Fruit fly (Drosophila melanogaster) whole organism, embryonic: ENCODE results near the gene CG3679.

Experiments
- Atf6 ChIP-seq: fragments of 200-800 bp; sonication (Bioruptor generic); IDR thresholded peaks from 2 replicates; pipeline ENCODE4 v1.3.6; 2022; ENCODE audit warnings: missing biosample characterization, missing genetic modification characterization
- B-H1 ChIP-seq: fragments of 200-800 bp; sonication (Bioruptor generic); IDR thresholded peaks from 3 replicates; pipeline ENCODE4 v1.3.6; 2022; ENCODE audit warnings: missing biosample characterization, missing genetic modification characterization
- CG10366 ChIP-seq: fragments of 200-800 bp; sonication (Bioruptor generic); IDR thresholded peaks from 2 replicates; pipeline ENCODE4 v1.3.6; 2022; ENCODE audit warnings: missing biosample characterization, missing genetic modification characterization
- CG10565 ChIP-seq: fragments of 200-800 bp; sonication (Bioruptor generic); optimal IDR thresholded peaks from 3 replicates; lab custom pipeline; 2016; ENCODE audit warnings: missing biosample characterization, mild to moderate bottlenecking, missing genetic modification characterization
- CG11085 ChIP-seq: fragments of 200-800 bp; sonication (Bioruptor generic); IDR thresholded peaks from 2 replicates; pipeline ENCODE4 v1.3.6; 2022; ENCODE audit warnings: missing biosample characterization, missing genetic modification characterization
- CG11504 ChIP-seq: fragments of 200-800 bp; sonication (Bioruptor generic); optimal IDR thresholded peaks from 3 replicates; lab custom pipeline; 2019; ENCODE audit warnings: missing biosample characterization, mild to moderate bottlenecking, missing genetic modification characterization, moderate library complexity
- CG12942 ChIP-seq: fragments of 200-800 bp; sonication (Bioruptor generic); optimal IDR thresholded peaks from 3 replicates; lab custom pipeline; 2016; ENCODE audit warnings: missing biosample characterization, missing genetic modification characterization
- CG13287 ChIP-seq: fragments of 200-800 bp; sonication (Bioruptor generic); IDR thresholded peaks from 2 replicates; pipeline ENCODE4 v1.3.6; 2022; ENCODE audit warnings: missing biosample characterization, missing genetic modification characterization; ENCODE audit not compliant: partially characterized antibody
- CG13296 ChIP-seq: fragments of 200-800 bp; sonication (Bioruptor generic); optimal IDR thresholded peaks from 3 replicates; lab custom pipeline; 2018; ENCODE audit warnings: missing biosample characterization, mild to moderate bottlenecking, missing genetic modification characterization
- CG14710 ChIP-seq: fragments of 200-800 bp; sonication (Bioruptor generic); optimal IDR thresholded peaks from 3 replicates; lab custom pipeline; 2019; ENCODE audit warnings: missing biosample characterization, mild to moderate bottlenecking, missing genetic modification characterization, moderate library complexity
- CG15269 ChIP-seq: fragments of 200-800 bp; sonication (Bioruptor generic); optimal IDR thresholded peaks from 2 replicates; lab custom pipeline; 2018; ENCODE audit warnings: missing biosample characterization, mild to moderate bottlenecking, missing genetic modification characterization, moderate library complexity
- CG16863 ChIP-seq: fragments of 200-800 bp; sonication (Bioruptor generic); optimal IDR thresholded peaks from 3 replicates; lab custom pipeline; 2016; ENCODE audit warnings: missing biosample characterization, missing genetic modification characterization
- CG17385 ChIP-seq: fragments of 200-800 bp; sonication (Bioruptor generic); optimal IDR thresholded peaks from 3 replicates; lab custom pipeline; 2018; ENCODE audit warnings: missing biosample characterization, mild to moderate bottlenecking, missing genetic modification characterization
- CG17568 ChIP-seq: fragments of 200-800 bp; sonication (Bioruptor generic); optimal IDR thresholded peaks from 2 replicates; lab custom pipeline; 2018; ENCODE audit warnings: missing biosample characterization, mild to moderate bottlenecking, missing genetic modification characterization, moderate library complexity
- CG1832 ChIP-seq: fragments of 200-800 bp; sonication (Bioruptor generic); optimal IDR thresholded peaks from 2 replicates; lab custom pipeline; 2017; ENCODE audit warnings: missing biosample characterization, mild to moderate bottlenecking, missing genetic modification characterization, inconsistent platforms
- CG2875 ChIP-seq: fragments of 200-800 bp; sonication (Bioruptor generic); optimal IDR thresholded peaks from 2 replicates; lab custom pipeline; 2017; ENCODE audit warnings: missing biosample characterization, mild to moderate bottlenecking, missing genetic modification characterization, missing genetic modification reagents
- CG32772 ChIP-seq: fragments of 200-800 bp; sonication (Bioruptor generic); IDR thresholded peaks from 2 replicates; pipeline ENCODE4 v1.3.6; 2022; ENCODE audit warnings: missing biosample characterization, missing genetic modification characterization
- CG34224 ChIP-seq: fragments of 200-800 bp; sonication (Bioruptor generic); IDR thresholded peaks from 3 replicates; pipeline ENCODE4 v1.3.6; 2022; ENCODE audit warnings: missing biosample characterization, missing genetic modification characterization; ENCODE audit not compliant: partially characterized antibody
- CG4854 ChIP-seq: fragments of 200-800 bp; sonication (Bioruptor generic); optimal IDR thresholded peaks from 2 replicates; lab custom pipeline; 2016; ENCODE audit warnings: missing biosample characterization, missing genetic modification characterization, inconsistent platforms
- CG6683 ChIP-seq: fragments of 200-800 bp; sonication (Bioruptor generic); optimal IDR thresholded peaks from 2 replicates; lab custom pipeline; 2017; ENCODE audit warnings: missing biosample characterization, mild to moderate bottlenecking, missing genetic modification characterization, missing genetic modification reagents
- CG8281 ChIP-seq: fragments of 200-800 bp; sonication (Bioruptor generic); optimal IDR thresholded peaks from 2 replicates; lab custom pipeline; 2018; ENCODE audit warnings: missing biosample characterization, mild to moderate bottlenecking, missing genetic modification characterization, moderate library complexity
- Dad ChIP-seq: fragments of 200-800 bp; sonication (Bioruptor generic); optimal IDR thresholded peaks from 3 replicates; lab custom pipeline; 2016; ENCODE audit warnings: missing biosample characterization, missing genetic modification characterization
- Dip3 ChIP-seq: fragments of 200-800 bp; sonication (Bioruptor generic); optimal IDR thresholded peaks from 3 replicates; lab custom pipeline; 2016; ENCODE audit warnings: missing biosample characterization, missing genetic modification characterization
- Eip74EF ChIP-seq, 2 experiments: fragments of 200-800 bp in 1 of 2; fragments of >200 bp in 1 of 2; sonication (Bioruptor generic) in 1 of 2; optimal IDR thresholded peaks; 2 replicates each; lab custom pipeline; 2017 to 2019; ENCODE audit warnings: missing biosample characterization in 2 of 2, missing genetic modification characterization in 2 of 2, mild to moderate bottlenecking in 1 of 2, moderate library complexity in 1 of 2
- Hr51 ChIP-seq, 2 experiments: fragments of 200-800 bp; sonication (Bioruptor generic); optimal IDR thresholded peaks; 2 replicates in 1 of 2; 3 replicates in 1 of 2; lab custom pipeline; 2016 to 2018; ENCODE audit warnings: missing biosample characterization in 2 of 2, missing genetic modification characterization in 2 of 2, mild to moderate bottlenecking in 1 of 2, moderate library complexity in 1 of 2
- Meics ChIP-seq: fragments of 200-800 bp; sonication (Bioruptor generic); optimal IDR thresholded peaks from 2 replicates; lab custom pipeline; 2017; ENCODE audit warnings: missing biosample characterization, mild to moderate bottlenecking, missing genetic modification characterization
- Nf-YC ChIP-seq: fragments of 200-800 bp; optimal IDR thresholded peaks from 3 replicates; lab custom pipeline; 2019; ENCODE audit warnings: missing biosample characterization, mild to moderate bottlenecking, missing genetic modification characterization, moderate library complexity
- NfI ChIP-seq: fragments of 200-800 bp; sonication (Bioruptor generic); optimal IDR thresholded peaks from 3 replicates; lab custom pipeline; 2018; ENCODE audit warnings: missing biosample characterization, mild to moderate bottlenecking, missing genetic modification characterization, moderate library complexity
- Opbp ChIP-seq: fragments of 200-800 bp; sonication (Bioruptor generic); IDR thresholded peaks from 3 replicates; pipeline ENCODE4 v1.3.6; 2022; ENCODE audit warnings: missing biosample characterization, missing genetic modification characterization; ENCODE audit not compliant: partially characterized antibody
- Sin3A ChIP-seq: fragments of >200 bp; optimal IDR thresholded peaks from 2 replicates; lab custom pipeline; 2018
- amos ChIP-seq: fragments of 200-800 bp; sonication (Bioruptor generic); IDR thresholded peaks from 2 replicates; pipeline ENCODE4 v1.3.6; 2022; ENCODE audit warnings: missing biosample characterization, missing genetic modification characterization; ENCODE audit not compliant: partially characterized antibody
- cas ChIP-seq: fragments of 200-800 bp; sonication (Bioruptor generic); IDR thresholded peaks from 2 replicates; pipeline ENCODE4 v1.3.6; 2022; ENCODE audit warnings: missing biosample characterization, missing genetic modification characterization
- chinmo ChIP-seq: fragments of 200-800 bp; sonication (Bioruptor generic); IDR thresholded peaks from 4 replicates; pipeline ENCODE4 v1.3.6; 2022; ENCODE audit warnings: missing biosample characterization, missing genetic modification characterization; ENCODE audit not compliant: partially characterized antibody
- dmrt11E ChIP-seq: fragments of 200-800 bp; sonication (Bioruptor generic); optimal IDR thresholded peaks from 3 replicates; lab custom pipeline; 2018; ENCODE audit warnings: missing biosample characterization, mild to moderate bottlenecking, missing genetic modification characterization, moderate library complexity
- fu2 ChIP-seq: fragments of 200-800 bp; sonication (Bioruptor generic); optimal IDR thresholded peaks from 2 replicates; lab custom pipeline; 2016; ENCODE audit warnings: missing biosample characterization, missing genetic modification characterization
- gem ChIP-seq: fragments of 200-800 bp; sonication (Bioruptor generic); optimal IDR thresholded peaks from 2 replicates; lab custom pipeline; 2019; ENCODE audit warnings: missing biosample characterization, mild to moderate bottlenecking, missing genetic modification characterization, moderate library complexity
- grau ChIP-seq: fragments of 200-800 bp; optimal IDR thresholded peaks from 3 replicates; lab custom pipeline; 2019; ENCODE audit warnings: missing biosample characterization, mild to moderate bottlenecking, missing genetic modification characterization, moderate library complexity
- her ChIP-seq: fragments of 200-800 bp; sonication (Bioruptor generic); optimal IDR thresholded peaks from 2 replicates; lab custom pipeline; 2016; ENCODE audit warnings: missing biosample characterization, missing genetic modification characterization
- lbe ChIP-seq: fragments of 200-800 bp; sonication (Bioruptor generic); optimal IDR thresholded peaks from 2 replicates; lab custom pipeline; 2016; ENCODE audit warnings: missing biosample characterization, mild to moderate bottlenecking, missing genetic modification characterization
- oc ChIP-seq: fragments of 200-800 bp; sonication (Bioruptor generic); optimal IDR thresholded peaks from 2 replicates; lab custom pipeline; 2018; ENCODE audit warnings: missing biosample characterization, mild to moderate bottlenecking, missing genetic modification characterization, moderate library complexity
- p53 ChIP-seq: fragments of 200-800 bp; sonication (Bioruptor generic); optimal IDR thresholded peaks from 2 replicates; lab custom pipeline; 2016; ENCODE audit warnings: missing biosample characterization, missing genetic modification characterization
- shn ChIP-seq: fragments of 200-800 bp; sonication (Bioruptor generic); optimal IDR thresholded peaks from 3 replicates; lab custom pipeline; 2016; ENCODE audit warnings: missing biosample characterization, missing genetic modification characterization
- slp2 ChIP-seq: fragments of 200-800 bp; sonication (Bioruptor generic); optimal IDR thresholded peaks from 2 replicates; lab custom pipeline; 2016; ENCODE audit warnings: missing biosample characterization, missing genetic modification characterization
- sna ChIP-seq: fragments of 200-800 bp; sonication (Bioruptor generic); IDR thresholded peaks from 2 replicates; pipeline ENCODE4 v1.3.6; 2022; ENCODE audit warnings: missing biosample characterization, missing genetic modification characterization; ENCODE audit not compliant: partially characterized antibody
- ssp ChIP-seq: fragments of 200-800 bp; sonication (Bioruptor generic); IDR thresholded peaks from 2 replicates; pipeline ENCODE4 v1.3.6; 2022; ENCODE audit warnings: missing biosample characterization, missing genetic modification characterization
- tgo ChIP-seq: fragments of 200-800 bp; sonication (Bioruptor generic); IDR thresholded peaks from 3 replicates; pipeline ENCODE4 v1.3.6; 2022; ENCODE audit warnings: missing biosample characterization, missing genetic modification characterization
- tin ChIP-seq: fragments of 200-800 bp; sonication (Bioruptor generic); optimal IDR thresholded peaks from 3 replicates; lab custom pipeline; 2016; ENCODE audit warnings: missing biosample characterization, missing genetic modification characterization
- vvl ChIP-seq: fragments of 200-800 bp; sonication (Bioruptor generic); IDR thresholded peaks from 2 replicates; pipeline ENCODE4 v1.3.6; 2022; ENCODE audit warnings: missing biosample characterization, missing genetic modification characterization
- z ChIP-seq: fragments of 200-800 bp; sonication (Bioruptor generic); IDR thresholded peaks from 3 replicates; pipeline ENCODE4 v1.3.6; 2022; ENCODE audit warnings: missing biosample characterization, missing genetic modification characterization
- zfh1 ChIP-seq: fragments of 200-800 bp; sonication (Bioruptor generic); IDR thresholded peaks from 3 replicates; pipeline ENCODE4 v1.3.6; 2022; ENCODE audit warnings: missing biosample characterization, missing genetic modification characterization

Gene CG3679

dm6 chrX:16275854-16276338 lies 27.8 kb upstream of the CG3679 start, which contains the start of the genes kat80 and Prosalpha4 (continued):
- TF ChIP-seq CG11085 (GFP tag; lab: Robert Waterston, UW) (no peak), Dad (no peak), CG13296 (peak; percentile 32), Nf-YC (peak; percentile 58), CG4854 (GFP tag; lab: Kevin White, UChicago) (no peak), her (GFP tag; lab: Kevin White, UChicago) (no peak), B-H1 (GFP tag; lab: Robert Waterston, UW) (no peak), CG34224 (GFP tag; lab: Robert Waterston, UW) (peak; percentile 55), CG13287 (GFP tag; lab: Robert Waterston, UW) (peak; percentile 79), Meics (GFP tag; lab: Kevin White, UChicago) (peak; percentile 45), slp2 (GFP tag; lab: Kevin White, UChicago) (no peak), shn (GFP tag; lab: Kevin White, UChicago) (no peak), CG14710 (tag; lab: Kevin White, UChicago) (peak; percentile 67), oc (no peak), CG1832 (GFP tag; lab: Kevin White, UChicago) (no peak), z (GFP tag; lab: Robert Waterston, UW) (no peak), p53 (GFP tag; lab: Kevin White, UChicago) (no peak), Opbp (GFP tag; lab: Robert Waterston, UW) (peak; percentile 37; the same call in 2 of the 3 replicates), grau (tag; lab: Kevin White, UChicago) (peak; percentile 51), CG10565 (no peak), fu2 (GFP tag; lab: Kevin White, UChicago) (no peak), CG11504 (tag; lab: Kevin White, UChicago) (peak; percentile 55), ssp (GFP tag; lab: Robert Waterston, UW) (no peak), amos (GFP tag; lab: Robert Waterston, UW) (peak; percentile 77), Sin3A (no peak), CG32772 (GFP tag; lab: Robert Waterston, UW) (no peak), CG15269 (tag; lab: Kevin White, UChicago) (peak; percentile 40), NfI (GFP tag; lab: Kevin White, UChicago) (peak; percentile 43), Hr51 (GFP tag; optimal IDR thresholded peaks at IDR 0.05; lab: Kevin White, UChicago) (peak in 1 of 2 experiments; percentile 10), CG8281 (tag; lab: Kevin White, UChicago) (no peak), zfh1 (GFP tag; lab: Robert Waterston, UW) (peak; percentile 27; the same call in 1 of the 3 replicates), CG6683 (GFP tag; lab: Kevin White, UChicago) (no peak), CG16863 (GFP tag; lab: Kevin White, UChicago) (no peak), Dip3 (GFP tag; lab: Kevin White, UChicago) (no peak), tgo (no peak), chinmo (GFP tag; lab: Robert Waterston, UW) (0 out of 4 replicates have a peak, but pooled peaks have one; percentile 37), CG10366 (GFP tag; lab: Robert Waterston, UW) (peak; percentile 68; the same call in 1 of the 2 replicates), sna (GFP tag; lab: Robert Waterston, UW) (no peak), Eip74EF (GFP tag; optimal IDR thresholded peaks at IDR 0.05; lab: Kevin White, UChicago) (no peak), CG17568 (GFP tag; lab: Kevin White, UChicago) (no peak), CG2875 (GFP tag; lab: Kevin White, UChicago) (no peak), CG17385 (GFP tag; lab: Kevin White, UChicago) (peak; percentile 19), tin (GFP tag; lab: Kevin White, UChicago) (peak; percentile 22), dmrt11E (tag; lab: Kevin White, UChicago) (peak; percentile 44), cas (GFP tag; lab: Robert Waterston, UW) (no peak), vvl (peak; percentile 39; the same call in 1 of the 2 replicates), lbe (GFP tag; lab: Kevin White, UChicago) (no peak), Atf6 (GFP tag; lab: Robert Waterston, UW) (no peak), gem (tag; lab: Kevin White, UChicago) (peak; percentile 62), CG12942 (GFP tag; lab: Kevin White, UChicago) (peak; percentile 7)
